Worm (Caenorhabditis elegans): ENCODE measurements around the gene teg-1.

- TF ChIP-seq daf-12 (tag; optimal IDR thresholded peaks at IDR 0.05) (no peak), R02D3.7 (tag; optimal IDR thresholded peaks at IDR 0.05) (no peak), nhr-11 (tag; optimal IDR thresholded peaks at IDR 0.05) (no peak), ceh-82 (tag; optimal IDR thresholded peaks at IDR 0.05) (no peak), mdl-1 (tag; optimal IDR thresholded peaks at IDR 0.05) (no peak), nhr-12 (tag; optimal IDR thresholded peaks at IDR 0.05) (no peak)
These were observed 19.6 kb upstream of the teg-1 start for ce11 chrIII:11337627-11338026.

All from whole organism, L3 larva.